Worm (Caenorhabditis elegans) whole organism, young adult: Measurements from ENCODE around the gene C18G1.9.
A peak's percentile ranks its signal among the peaks of the same experiment; 100 is the strongest.

Experiments
- C17E4.6 ChIP-seq: fragments of 200-800 bp; sonication (Bioruptor generic); IDR thresholded peaks from 2 replicates; pipeline ENCODE4 v1.3.6; 2022; ENCODE audit warnings: missing genetic modification reagents, missing genetic modification characterization, missing compliant biosample characterization
- F22D6.2 ChIP-seq: sonication (generic microtip); optimal IDR thresholded peaks from 2 replicates; lab custom pipeline; 2016; ENCODE audit warnings: mild to moderate bottlenecking, missing genetic modification characterization, missing compliant biosample characterization
- F33H1.4 ChIP-seq: fragments of 200-800 bp; sonication (Bioruptor generic); IDR thresholded peaks from 2 replicates; pipeline ENCODE4 v1.3.6; 2022; ENCODE audit warnings: missing genetic modification reagents, missing genetic modification characterization, missing compliant biosample characterization
- F55B11.4 ChIP-seq: sonication (generic microtip); optimal IDR thresholded peaks from 2 replicates; lab custom pipeline; 2016; ENCODE audit warnings: missing compliant biosample characterization, missing genetic modification characterization, borderline replicate concordance; ENCODE audit not compliant: insufficient read depth
- Y53F4B.3 ChIP-seq: fragments of 200-800 bp; sonication (Bioruptor generic); IDR thresholded peaks from 2 replicates; pipeline ENCODE4 v1.3.6; 2022; ENCODE audit warnings: missing genetic modification reagents, missing genetic modification characterization, missing compliant biosample characterization
- ama-1 ChIP-seq, 3 experiments: fragments of 150-350 bp in 1 of 3; sonication (generic microtip) in 2 of 3; optimal IDR thresholded peaks; 2 replicates each; lab custom pipeline; 2014 to 2018; ENCODE audit warnings: missing biosample characterization in 2 of 3, missing genetic modification characterization in 2 of 3, missing genetic modification reagents in 2 of 3
- aptf-2 ChIP-seq: fragments of 200-800 bp; sonication (Bioruptor generic); conservative IDR thresholded peaks from 2 replicates; pipeline ENCODE4 v1.3.6; 2022; ENCODE audit warnings: missing genetic modification reagents, missing genetic modification characterization, missing compliant biosample characterization
- aptf-3 ChIP-seq: fragments of 200-800 bp; sonication (Bioruptor generic); IDR thresholded peaks from 2 replicates; pipeline ENCODE4 v1.3.6; 2022; ENCODE audit warnings: missing genetic modification characterization, missing compliant biosample characterization
- atf-7 ChIP-seq: sonication (generic microtip); optimal IDR thresholded peaks from 2 replicates; lab custom pipeline; 2017; ENCODE audit warnings: mild to moderate bottlenecking, missing genetic modification characterization, missing compliant biosample characterization
- attf-5 ChIP-seq: fragments of 200-800 bp; sonication (Bioruptor generic); optimal IDR thresholded peaks from 2 replicates; lab custom pipeline; 2018; ENCODE audit warnings: mild to moderate bottlenecking, missing genetic modification characterization, missing compliant biosample characterization
- ceh-100 ChIP-seq: fragments of 200-800 bp; sonication (Bioruptor generic); IDR thresholded peaks from 2 replicates; pipeline ENCODE4 v1.3.6; 2022; ENCODE audit warnings: missing genetic modification reagents, missing genetic modification characterization, missing compliant biosample characterization
- ceh-27 ChIP-seq: fragments of 200-800 bp; sonication (Bioruptor generic); optimal IDR thresholded peaks from 2 replicates; lab custom pipeline; 2018; ENCODE audit warnings: mild to moderate bottlenecking, missing genetic modification characterization, moderate library complexity, missing compliant biosample characterization
- ceh-58 ChIP-seq: fragments of 200-800 bp; sonication (Bioruptor generic); IDR thresholded peaks from 2 replicates; pipeline ENCODE4 v1.3.6; 2022; ENCODE audit warnings: missing genetic modification characterization, missing compliant biosample characterization
- ceh-79 ChIP-seq: sonication (generic microtip); optimal IDR thresholded peaks from 2 replicates; lab custom pipeline; 2017; ENCODE audit warnings: mild to moderate bottlenecking, missing genetic modification characterization, missing compliant biosample characterization
- chd-7 ChIP-seq: sonication (generic microtip); optimal IDR thresholded peaks from 2 replicates; lab custom pipeline; 2016; ENCODE audit warnings: mild to moderate bottlenecking, missing genetic modification characterization, moderate library complexity, missing compliant biosample characterization
- dox-1 ChIP-seq: fragments of 200-800 bp; sonication (Bioruptor generic); IDR thresholded peaks from 2 replicates; pipeline ENCODE4 v1.3.6; 2022; ENCODE audit warnings: missing genetic modification reagents, missing genetic modification characterization, missing compliant biosample characterization
- egl-18 ChIP-seq: fragments of 200-800 bp; sonication (Bioruptor generic); IDR thresholded peaks from 2 replicates; pipeline ENCODE4 v1.3.6; 2022; ENCODE audit warnings: missing genetic modification reagents, missing genetic modification characterization, missing compliant biosample characterization
- egrh-3 ChIP-seq: fragments of 200-800 bp; sonication (Bioruptor generic); IDR thresholded peaks from 2 replicates; pipeline ENCODE4 v1.3.6; 2022; ENCODE audit warnings: missing genetic modification reagents, missing genetic modification characterization, missing compliant biosample characterization
- ekl-4 ChIP-seq: fragments of 200-800 bp; sonication (Bioruptor generic); IDR thresholded peaks from 2 replicates; pipeline ENCODE4 v1.3.6; 2022; ENCODE audit warnings: missing genetic modification reagents, missing genetic modification characterization, missing compliant biosample characterization
- hlh-26 ChIP-seq: fragments of 200-800 bp; sonication (Bioruptor generic); conservative IDR thresholded peaks from 2 replicates; pipeline ENCODE4 v1.3.6; 2022; ENCODE audit warnings: missing genetic modification reagents, missing genetic modification characterization, missing compliant biosample characterization
- hmg-1.2 ChIP-seq: fragments of 200-800 bp; sonication (Bioruptor generic); IDR thresholded peaks from 2 replicates; pipeline ENCODE4 v1.3.6; 2022; ENCODE audit warnings: missing genetic modification reagents, missing genetic modification characterization, missing compliant biosample characterization
- hmg-20 ChIP-seq: fragments of 200-800 bp; sonication (Bioruptor generic); IDR thresholded peaks from 2 replicates; pipeline ENCODE4 v1.3.6; 2022; ENCODE audit warnings: missing genetic modification reagents, missing genetic modification characterization, missing compliant biosample characterization
- lag-1 ChIP-seq: fragments of 200-800 bp; sonication (Bioruptor generic); IDR thresholded peaks from 2 replicates; pipeline ENCODE4 v1.3.6; 2022; ENCODE audit warnings: missing genetic modification reagents, missing genetic modification characterization, missing compliant biosample characterization
- let-526 ChIP-seq: fragments of 200-800 bp; sonication (Bioruptor generic); IDR thresholded peaks from 2 replicates; pipeline ENCODE4 v1.3.6; 2022; ENCODE audit warnings: missing genetic modification reagents, missing genetic modification characterization, missing compliant biosample characterization
- lin-35 ChIP-seq, 3 experiments: fragments of 150-350 bp in 2 of 3; sonication (generic microtip) in 1 of 3; optimal IDR thresholded peaks; 2 replicates each; lab custom pipeline; 2014 to 2018; ENCODE audit warnings: missing biosample characterization in 3 of 3, missing genetic modification characterization in 3 of 3, missing genetic modification reagents in 3 of 3
- lin-54 ChIP-seq: fragments of 200-800 bp; sonication (Bioruptor generic); optimal IDR thresholded peaks from 2 replicates; lab custom pipeline; 2018; ENCODE audit warnings: mild to moderate bottlenecking, missing genetic modification characterization, missing compliant biosample characterization
- lsl-1 ChIP-seq: fragments of 200-800 bp; sonication (Bioruptor generic); optimal IDR thresholded peaks from 2 replicates; lab custom pipeline; 2018; ENCODE audit warnings: mild to moderate bottlenecking, missing genetic modification characterization, moderate library complexity, missing compliant biosample characterization
- madf-10 ChIP-seq: sonication (generic microtip); optimal IDR thresholded peaks from 2 replicates; lab custom pipeline; 2016; ENCODE audit warnings: mild to moderate bottlenecking, missing genetic modification characterization, missing compliant biosample characterization
- madf-3 ChIP-seq: fragments of 200-800 bp; sonication (Bioruptor generic); IDR thresholded peaks from 2 replicates; pipeline ENCODE4 v1.3.6; 2022; ENCODE audit warnings: missing genetic modification reagents, missing genetic modification characterization, missing compliant biosample characterization
- madf-6 ChIP-seq: fragments of 200-800 bp; sonication (Bioruptor generic); IDR thresholded peaks from 2 replicates; pipeline ENCODE4 v1.3.6; 2022; ENCODE audit warnings: missing genetic modification reagents, missing genetic modification characterization, missing compliant biosample characterization
- mcd-1 ChIP-seq: fragments of 200-800 bp; sonication (Bioruptor generic); IDR thresholded peaks from 2 replicates; pipeline ENCODE4 v1.3.6; 2022; ENCODE audit warnings: missing genetic modification reagents, missing genetic modification characterization, missing compliant biosample characterization
- nfya-2 ChIP-seq: fragments of 200-800 bp; sonication (Bioruptor generic); IDR thresholded peaks from 2 replicates; pipeline ENCODE4 v1.3.6; 2022; ENCODE audit warnings: missing genetic modification reagents, missing genetic modification characterization, missing compliant biosample characterization
- nhr-120 ChIP-seq: fragments of 200-800 bp; sonication (Bioruptor generic); IDR thresholded peaks from 2 replicates; pipeline ENCODE4 v1.3.6; 2022; ENCODE audit warnings: missing genetic modification characterization, missing compliant biosample characterization
- nhr-179 ChIP-seq: sonication (generic microtip); optimal IDR thresholded peaks from 2 replicates; lab custom pipeline; 2016; ENCODE audit warnings: mild to moderate bottlenecking, missing genetic modification characterization, missing compliant biosample characterization
- pbrm-1 ChIP-seq: fragments of 200-800 bp; sonication (Bioruptor generic); IDR thresholded peaks from 2 replicates; pipeline ENCODE4 v1.3.6; 2022; ENCODE audit warnings: missing genetic modification reagents, missing genetic modification characterization, missing compliant biosample characterization
- rcor-1 ChIP-seq: fragments of 200-800 bp; sonication (Bioruptor generic); IDR thresholded peaks from 2 replicates; pipeline ENCODE4 v1.3.6; 2022; ENCODE audit warnings: missing genetic modification reagents, missing genetic modification characterization, missing compliant biosample characterization
- sdz-38 ChIP-seq: sonication (generic microtip); optimal IDR thresholded peaks from 2 replicates; lab custom pipeline; 2016; ENCODE audit warnings: missing genotype, missing genetic modification characterization, missing compliant biosample characterization
- snpc-1.3 ChIP-seq: sonication (generic microtip); optimal IDR thresholded peaks from 2 replicates; lab custom pipeline; 2017; ENCODE audit warnings: missing genetic modification characterization, mild to moderate bottlenecking, missing compliant biosample characterization, antibody characterized with exemption, moderate library complexity, missing genotype, missing genetic modification reagents; ENCODE audit not compliant: insufficient read depth
- sptf-2 ChIP-seq: fragments of 200-800 bp; sonication (Bioruptor generic); optimal IDR thresholded peaks from 2 replicates; lab custom pipeline; 2018; ENCODE audit warnings: mild to moderate bottlenecking, missing genetic modification characterization, missing compliant biosample characterization
- unc-130 ChIP-seq: sonication (generic microtip); optimal IDR thresholded peaks from 2 replicates; lab custom pipeline; 2016; ENCODE audit warnings: missing genetic modification reagents, missing genetic modification characterization, missing compliant biosample characterization
- ztf-18 ChIP-seq: sonication (generic microtip); optimal IDR thresholded peaks from 2 replicates; lab custom pipeline; 2016; ENCODE audit warnings: missing genotype, mild to moderate bottlenecking, missing genetic modification characterization, missing compliant biosample characterization
- ztf-26 ChIP-seq: sonication (generic microtip); optimal IDR thresholded peaks from 2 replicates; lab custom pipeline; 2017; ENCODE audit warnings: missing genetic modification characterization, missing compliant biosample characterization
- ztf-3 ChIP-seq: fragments of 200-800 bp; sonication (Bioruptor generic); optimal IDR thresholded peaks from 2 replicates; lab custom pipeline; 2018; ENCODE audit warnings: mild to moderate bottlenecking, missing genetic modification characterization, missing compliant biosample characterization
- ztf-6 ChIP-seq: fragments of 200-800 bp; sonication (Bioruptor generic); IDR thresholded peaks from 2 replicates; pipeline ENCODE4 v1.3.6; 2022; ENCODE audit warnings: missing genetic modification reagents, missing genetic modification characterization, missing compliant biosample characterization

The C18G1.9 gene

DNA sequence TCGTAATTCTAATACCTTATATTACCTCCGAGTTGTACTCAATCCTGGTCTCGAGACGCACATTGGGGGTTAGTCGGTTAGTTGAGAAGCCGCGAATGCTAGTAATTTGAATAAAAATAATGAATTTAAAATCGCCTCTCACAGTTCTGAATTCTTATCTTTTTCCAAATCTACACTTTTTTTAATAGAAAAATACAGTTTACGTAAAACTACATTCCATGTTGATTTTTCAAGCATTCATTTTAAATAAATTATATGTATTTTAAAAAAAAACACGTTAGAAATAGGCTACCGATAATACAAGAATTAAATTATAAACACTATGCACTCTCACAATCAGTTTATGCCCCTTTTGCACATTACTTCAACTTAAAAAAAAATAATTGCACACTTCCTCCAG is at the start of gene C18G1.9:
Gene C18G1.9, minus strand, starts transcription at position 101 of the 400 bp plus-strand sequence.
- TF ChIP-seq dox-1 (GFP tag; lab: Robert Waterston, UW) = no peak
- no peak for TF ChIP-seq lag-1 (GFP tag; lab: Robert Waterston, UW)
- TF ChIP-seq sptf-2 (GFP tag; lab: Kevin White, UChicago) = no peak
- no peak for TF ChIP-seq ama-1 (optimal IDR thresholded peaks at IDR 0.05; lab: Kevin White, UChicago)
- no peak for TF ChIP-seq ama-1 (GFP tag; optimal IDR thresholded peaks at IDR 0.05; lab: Kevin White, UChicago)
- TF ChIP-seq unc-130 (GFP tag; lab: Kevin White, UChicago) = no peak
- no peak for TF ChIP-seq sdz-38 (tag; lab: Kevin White, UChicago)
- no peak for TF ChIP-seq chd-7 (tag; lab: Kevin White, UChicago)

DNA sequence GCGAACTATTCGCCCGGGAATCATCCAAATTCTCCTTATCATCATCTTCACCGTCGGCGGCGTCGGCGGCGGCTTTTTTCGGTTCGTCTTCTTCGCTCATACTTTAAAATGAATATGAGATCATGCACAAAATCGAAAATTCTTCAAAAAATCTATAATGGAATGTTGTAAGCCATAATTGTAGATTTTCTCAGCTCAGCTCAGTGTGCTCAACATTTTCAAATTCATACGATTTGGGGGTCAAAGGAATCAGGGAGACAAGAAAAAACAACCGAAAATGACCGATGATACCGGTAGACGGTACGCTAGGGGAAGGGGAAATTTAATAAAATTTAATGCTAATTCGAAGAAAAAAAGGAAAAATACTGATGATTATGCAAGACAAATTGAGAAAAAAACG is 49.0 kb upstream of the C18G1.9 start, which contains the start of gene ccep-97:
Gene ccep-97, minus strand, starts transcription at position 101 of the 400 bp plus-strand sequence.
- TF ChIP-seq hmg-1.2 (no peak), madf-6 (GFP tag; lab: Robert Waterston, UW) (peak; percentile 31; the same call in 1 of the 2 replicates)

DNA sequence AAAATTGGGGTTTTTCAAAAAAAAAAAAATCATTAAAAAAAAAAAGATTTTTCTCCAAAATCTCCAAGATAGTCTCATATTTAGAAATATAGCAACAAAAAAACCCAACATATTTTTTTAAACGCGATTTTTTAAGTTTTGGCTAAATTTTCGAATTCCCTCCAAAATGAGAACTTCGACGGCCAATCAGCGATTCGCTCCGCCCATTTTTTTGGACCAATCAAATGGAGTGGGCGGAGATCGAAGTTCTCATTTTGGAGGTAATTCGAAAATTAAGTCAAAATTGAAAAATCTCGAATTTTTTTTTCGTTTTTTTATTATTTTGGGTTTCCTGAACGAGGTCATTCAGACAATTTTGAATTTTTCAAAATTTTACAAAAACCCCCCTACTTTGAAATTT is 44.3 kb upstream of the C18G1.9 start:
- TF ChIP-seq nhr-179 (tag; lab: Kevin White, UChicago) = no peak
- TF ChIP-seq F33H1.4 = no peak
- no peak for TF ChIP-seq egl-18 (GFP tag; lab: Robert Waterston, UW)
- no peak for TF ChIP-seq lin-54
- TF ChIP-seq rcor-1 = no peak
- no peak for TF ChIP-seq pbrm-1 (GFP tag; lab: Robert Waterston, UW)
- no peak for TF ChIP-seq nhr-120
- no peak for TF ChIP-seq F22D6.2 (tag; lab: Kevin White, UChicago)
- TF ChIP-seq ztf-18 = no peak
- no peak for TF ChIP-seq aptf-3
- no peak for TF ChIP-seq dox-1 (GFP tag; lab: Robert Waterston, UW)
- no peak for TF ChIP-seq madf-10 (tag; lab: Kevin White, UChicago)
- no peak for TF ChIP-seq hlh-26 (GFP tag; lab: Robert Waterston, UW)
- TF ChIP-seq ekl-4 (GFP tag; lab: Robert Waterston, UW) = no peak
- no peak for TF ChIP-seq ztf-3 (GFP tag; lab: Kevin White, UChicago)

DNA sequence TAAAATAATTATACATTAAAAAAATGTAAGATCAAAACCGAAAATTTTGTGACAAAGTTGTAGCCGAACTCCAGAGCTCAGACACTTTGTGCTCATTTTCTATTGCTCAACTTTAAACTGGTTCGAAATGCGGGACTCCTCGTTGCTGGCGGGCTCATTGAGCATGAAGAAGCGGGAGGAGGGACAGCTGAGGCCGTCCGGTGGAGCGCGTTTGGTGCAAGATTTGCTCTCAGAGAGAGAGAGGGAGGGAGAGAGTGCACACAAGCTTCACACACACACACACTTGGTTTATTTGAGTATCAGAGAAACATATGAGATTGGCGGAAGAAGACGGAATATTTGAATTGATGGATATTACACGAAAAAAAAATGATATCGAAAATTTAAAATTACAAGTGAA is 41.1 kb upstream of the C18G1.9 start:
- TF ChIP-seq Y53F4B.3 (GFP tag; lab: Robert Waterston, UW) = no peak
- TF ChIP-seq lin-54 = no peak
- TF ChIP-seq ceh-79 = no peak
- TF ChIP-seq nfya-2 = no peak
- no peak for TF ChIP-seq atf-7 (tag; lab: Kevin White, UChicago)
- no peak for TF ChIP-seq snpc-1.3 (tag; lab: Kevin White, UChicago)
- TF ChIP-seq aptf-2 (GFP tag; lab: Robert Waterston, UW) = no peak
- TF ChIP-seq F22D6.2 (tag; lab: Kevin White, UChicago) = no peak
- TF ChIP-seq madf-6 (GFP tag; lab: Robert Waterston, UW) = 0 out of 2 replicates have a peak, but pooled peaks have one; percentile 36
- no peak for TF ChIP-seq ztf-6
- TF ChIP-seq attf-5 (GFP tag; lab: Kevin White, UChicago) = peak; percentile 12
- no peak for TF ChIP-seq ztf-26
- TF ChIP-seq let-526 (GFP tag; lab: Robert Waterston, UW) = no peak
- TF ChIP-seq sptf-2 (GFP tag; lab: Kevin White, UChicago) = no peak
- TF ChIP-seq ceh-58 = no peak
- TF ChIP-seq C17E4.6 (GFP tag; lab: Robert Waterston, UW) = no peak
- TF ChIP-seq hmg-20 (GFP tag; lab: Robert Waterston, UW) = no peak
- TF ChIP-seq lin-35 (GFP tag; optimal IDR thresholded peaks at IDR 0.05; lab: Kevin White, UChicago) = peak in 1 of 3 experiments; percentile 5
- peak; percentile 60 for TF ChIP-seq mcd-1 (GFP tag; lab: Robert Waterston, UW)
- TF ChIP-seq F55B11.4 (tag; lab: Kevin White, UChicago) = no peak
- no peak for TF ChIP-seq ceh-100 (GFP tag; lab: Robert Waterston, UW)
- TF ChIP-seq hmg-1.2 = no peak
- TF ChIP-seq egrh-3 (GFP tag; lab: Robert Waterston, UW) = peak; percentile 54; the same call in 1 of the 2 replicates
- no peak for TF ChIP-seq madf-3
- TF ChIP-seq lsl-1 (GFP tag; lab: Kevin White, UChicago) = no peak
- TF ChIP-seq ceh-27 (GFP tag; lab: Kevin White, UChicago) = peak; percentile 5
